Worm (Caenorhabditis elegans) whole organism, L4 larva: ENCODE results near the gene hda-1.

ENCODE experiments used
- aha-1 ChIP-seq: fragments of 150-350 bp; peaks from one replicate; lab custom pipeline; 2014; ENCODE audit warnings: missing biosample characterization, missing genetic modification characterization
- aly-2 ChIP-seq: sonication (generic microtip); optimal IDR thresholded peaks from 2 replicates; lab custom pipeline; 2018; ENCODE audit warnings: missing biosample characterization, missing genetic modification characterization
- cey-2 ChIP-seq: sonication (generic microtip); optimal IDR thresholded peaks from 3 replicates; lab custom pipeline; 2017; ENCODE audit warnings: missing genetic modification characterization, mild to moderate bottlenecking, missing compliant biosample characterization, antibody characterized with exemption, borderline replicate concordance; ENCODE audit not compliant: insufficient read depth
- fkh-10 ChIP-seq: fragments of 150-350 bp; optimal IDR thresholded peaks from 2 replicates; lab custom pipeline; 2014; ENCODE audit warnings: missing biosample characterization, missing genetic modification reagents, missing genetic modification characterization
- jun-1 ChIP-seq: fragments of 150-350 bp; optimal IDR thresholded peaks from 2 replicates; lab custom pipeline; 2014; ENCODE audit warnings: missing biosample characterization, missing genetic modification reagents, missing genetic modification characterization
- mdl-1 ChIP-seq, 2 experiments: fragments of 150-350 bp in 1 of 2; sonication (generic microtip) in 1 of 2; optimal IDR thresholded peaks; 2 replicates each; lab custom pipeline; 2014 to 2017; ENCODE audit warnings: missing biosample characterization in 2 of 2, missing genetic modification characterization in 2 of 2
- mxl-2 ChIP-seq: fragments of 200-800 bp; sonication (Bioruptor generic); conservative IDR thresholded peaks from 2 replicates; pipeline ENCODE4 v1.3.6; 2022; ENCODE audit warnings: missing genetic modification reagents, missing genetic modification characterization, missing compliant biosample characterization
- nhr-25 ChIP-seq: sonication (generic microtip); optimal IDR thresholded peaks from 2 replicates; lab custom pipeline; 2017; ENCODE audit warnings: missing genetic modification characterization, mild to moderate bottlenecking, missing compliant biosample characterization, antibody characterized with exemption, moderate library complexity, borderline replicate concordance; ENCODE audit not compliant: insufficient read depth
- skn-1 ChIP-seq: fragments of 150-350 bp; optimal IDR thresholded peaks from 2 replicates; lab custom pipeline; 2014; ENCODE audit warnings: missing biosample characterization, missing genetic modification characterization
- snpc-4 ChIP-seq: fragments of 150-350 bp; optimal IDR thresholded peaks from 2 replicates; lab custom pipeline; 2014; ENCODE audit warnings: missing biosample characterization, missing genetic modification characterization
- unc-39 ChIP-seq: sonication (generic microtip); optimal IDR thresholded peaks from 2 replicates; lab custom pipeline; 2017; ENCODE audit warnings: missing biosample characterization, missing genetic modification characterization
- ztf-7 ChIP-seq: fragments of 150-350 bp; optimal IDR thresholded peaks from 2 replicates; lab custom pipeline; 2014; ENCODE audit warnings: missing biosample characterization, missing genetic modification characterization

DNA sequence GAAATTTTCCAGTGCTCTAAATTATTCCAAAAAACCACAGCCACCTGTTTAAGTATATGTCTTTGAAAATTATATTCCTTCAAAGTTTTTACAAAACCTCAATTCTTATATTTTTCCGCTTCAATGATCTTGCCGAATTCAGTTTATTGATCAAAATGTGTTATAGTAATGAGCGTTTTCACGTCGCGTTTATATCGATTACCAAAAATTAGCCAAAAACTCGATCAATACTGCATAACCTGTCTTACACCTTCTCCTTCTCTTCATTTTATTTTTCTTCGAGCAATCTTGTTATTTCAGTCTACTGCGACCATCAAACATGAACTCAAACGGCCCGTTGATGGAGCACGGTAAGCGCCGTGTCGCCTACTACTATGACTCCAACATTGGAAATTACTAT lies at the start of gene hda-1:
- TF ChIP-seq aha-1 (tag; lab: Kevin White, UChicago) (no peak), cey-2 (no peak), nhr-25 (tag; lab: Kevin White, UChicago) (no peak), fkh-10 (GFP tag; lab: Kevin White, UChicago) (no peak), snpc-4 (no peak), ztf-7 (tag; lab: Kevin White, UChicago) (no peak), jun-1 (tag; lab: Kevin White, UChicago) (no peak), skn-1 (tag; lab: Kevin White, UChicago) (no peak), aly-2 (tag; lab: Kevin White, UChicago) (no peak), unc-39 (tag; lab: Kevin White, UChicago) (no peak), mdl-1 (tag; optimal IDR thresholded peaks at IDR 0.05; lab: Kevin White, UChicago) (no peak), mxl-2 (GFP tag; lab: Robert Waterston, UW) (no peak)
